Fruit fly (Drosophila melanogaster) whole organism, adult: ENCODE measurements around the gene CG12640.

Experiments
- CG11617 ChIP-seq: fragments of 200-800 bp; sonication (Bioruptor generic); optimal IDR thresholded peaks from 2 replicates; lab custom pipeline; 2017; ENCODE audit warnings: mild to moderate bottlenecking, missing biosample characterization, missing genetic modification reagents, missing genetic modification characterization
- CG12768 ChIP-seq: fragments of 200-800 bp; sonication (Bioruptor generic); optimal IDR thresholded peaks from 2 replicates; lab custom pipeline; 2017; ENCODE audit warnings: missing biosample characterization, missing genetic modification characterization, mild to moderate bottlenecking, moderate library complexity, missing genetic modification reagents
- CG14711 ChIP-seq: fragments of 200-800 bp; sonication (Bioruptor generic); optimal IDR thresholded peaks from 2 replicates; lab custom pipeline; 2018; ENCODE audit warnings: missing biosample characterization, mild to moderate bottlenecking, missing genetic modification characterization, moderate library complexity
- CG33017 ChIP-seq: fragments of 200-800 bp; sonication (Bioruptor generic); optimal IDR thresholded peaks from 2 replicates; lab custom pipeline; 2018; ENCODE audit warnings: missing biosample characterization, mild to moderate bottlenecking, missing genetic modification characterization, moderate library complexity
- CG5204 ChIP-seq: fragments of 200-800 bp; sonication (Bioruptor generic); optimal IDR thresholded peaks from 2 replicates; lab custom pipeline; 2016; ENCODE audit warnings: missing biosample characterization, missing genetic modification characterization
- CG7101 ChIP-seq: fragments of 200-800 bp; sonication (Bioruptor generic); optimal IDR thresholded peaks from 2 replicates; lab custom pipeline; 2018; ENCODE audit warnings: missing biosample characterization, mild to moderate bottlenecking, missing genetic modification characterization, moderate library complexity
- Hr96 ChIP-seq: fragments of 200-800 bp; sonication (Bioruptor generic); optimal IDR thresholded peaks from 2 replicates; lab custom pipeline; 2016; ENCODE audit warnings: missing biosample characterization, missing genetic modification characterization
- kay ChIP-seq: fragments of 200-800 bp; sonication (Bioruptor generic); peaks from one replicate; lab custom pipeline; 2016; ENCODE audit warnings: missing biosample characterization, missing genetic modification characterization, borderline replicate concordance
- toe ChIP-seq: fragments of 200-800 bp; sonication (Bioruptor generic); optimal IDR thresholded peaks from 2 replicates; lab custom pipeline; 2016; ENCODE audit warnings: missing biosample characterization, missing genetic modification characterization

DNA sequence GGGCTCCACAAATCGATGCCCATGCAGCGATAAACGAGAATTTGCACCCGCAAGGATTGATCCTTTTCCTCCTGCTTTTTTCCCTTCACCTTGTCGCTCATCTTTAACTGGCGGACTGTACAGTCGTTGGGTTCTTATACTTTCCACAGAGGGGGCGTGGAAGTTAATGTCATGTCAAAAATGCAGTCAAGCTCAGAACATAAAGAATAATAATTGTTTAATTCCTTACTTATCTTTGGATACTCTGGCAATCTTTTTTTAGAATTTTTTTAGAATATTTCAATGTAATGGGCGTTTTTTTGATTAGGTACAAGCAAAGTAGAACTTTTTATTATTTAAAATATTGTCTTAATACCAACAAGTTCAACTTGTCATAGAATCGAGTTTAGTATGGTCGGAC, 27.0 kb upstream of the CG12640 start, which contains the start of gene Or9a:
- TF ChIP-seq kay, result no peak
- TF ChIP-seq CG12768, result no peak
- TF ChIP-seq CG11617 (GFP tag; lab: Kevin White, UChicago), result no peak
- no peak for TF ChIP-seq Hr96 (GFP tag; lab: Kevin White, UChicago)
- TF ChIP-seq CG33017 (tag; lab: Kevin White, UChicago), result no peak
- TF ChIP-seq CG5204 (GFP tag; lab: Kevin White, UChicago), result no peak
- TF ChIP-seq toe (GFP tag; lab: Kevin White, UChicago), result no peak
- no peak for TF ChIP-seq CG7101 (tag; lab: Kevin White, UChicago)
- TF ChIP-seq CG14711 (tag; lab: Kevin White, UChicago), result no peak
